Worm (Caenorhabditis elegans) whole organism, L1 larva: ENCODE data around the gene egas-3.

Experiments
- C34B4.2 ChIP-seq: sonication (generic microtip); optimal IDR thresholded peaks from 2 replicates; lab custom pipeline; 2017; ENCODE audit warnings: mild to moderate bottlenecking, missing genetic modification characterization, missing compliant biosample characterization
- alr-1 ChIP-seq: fragments of 200-800 bp; sonication (Bioruptor generic); optimal IDR thresholded peaks from 2 replicates; lab custom pipeline; 2018; ENCODE audit warnings: borderline replicate concordance, mild to moderate bottlenecking, missing genetic modification characterization, missing compliant biosample characterization
- blmp-1 ChIP-seq: fragments of 150-350 bp; optimal IDR thresholded peaks from 2 replicates; lab custom pipeline; 2014; ENCODE audit warnings: missing biosample characterization, missing genetic modification characterization
- ceh-8 ChIP-seq: fragments of 200-800 bp; sonication (Bioruptor generic); optimal IDR thresholded peaks from 2 replicates; lab custom pipeline; 2018; ENCODE audit warnings: mild to moderate bottlenecking, missing genetic modification characterization, moderate library complexity, missing compliant biosample characterization
- ceh-88 ChIP-seq: fragments of 200-800 bp; sonication (Bioruptor generic); IDR thresholded peaks from 2 replicates; pipeline ENCODE4 v1.3.6; 2022; ENCODE audit warnings: missing genetic modification characterization, missing compliant biosample characterization
- ceh-90 ChIP-seq: sonication (generic microtip); optimal IDR thresholded peaks from 2 replicates; lab custom pipeline; 2016; ENCODE audit warnings: missing genetic modification characterization, missing compliant biosample characterization
- efl-1 ChIP-seq, 4 experiments: fragments of 150-350 bp; optimal IDR thresholded peaks in 3 of 4; peaks in 1 of 4; 1 replicate in 1 of 4; 2 replicates in 3 of 4; lab custom pipeline; 2014; ENCODE audit warnings: missing biosample characterization in 2 of 4, missing genetic modification characterization in 2 of 4, missing genetic modification reagents in 2 of 4
- efl-3 ChIP-seq: fragments of 200-800 bp; sonication (Bioruptor generic); optimal IDR thresholded peaks from 2 replicates; lab custom pipeline; 2018; ENCODE audit warnings: mild to moderate bottlenecking, missing genetic modification characterization, missing compliant biosample characterization
- egl-13 ChIP-seq: sonication (generic microtip); optimal IDR thresholded peaks from 2 replicates; lab custom pipeline; 2016; ENCODE audit warnings: missing genotype, missing genetic modification reagents, missing genetic modification characterization, missing compliant biosample characterization
- elt-3 ChIP-seq, 6 experiments: fragments of 150-350 bp in 1 of 6; sonication (generic microtip); optimal IDR thresholded peaks; 2 replicates each; lab custom pipeline; 2017 to 2018; ENCODE audit warnings: missing biosample characterization in 6 of 6, missing genetic modification characterization in 6 of 6, inconsistent platforms in 1 of 6
- fkh-10 ChIP-seq: sonication (generic microtip); optimal IDR thresholded peaks from 2 replicates; lab custom pipeline; 2017; ENCODE audit warnings: missing biosample characterization, missing genetic modification reagents, missing genetic modification characterization
- fkh-4 ChIP-seq: sonication (generic microtip); optimal IDR thresholded peaks from 2 replicates; lab custom pipeline; 2016; ENCODE audit warnings: missing compliant biosample characterization, missing genetic modification characterization, borderline replicate concordance
- fkh-8 ChIP-seq: sonication (generic microtip); optimal IDR thresholded peaks from 2 replicates; lab custom pipeline; 2016; ENCODE audit warnings: mild to moderate bottlenecking, missing genetic modification characterization, missing compliant biosample characterization
- grh-1 ChIP-seq: fragments of 200-800 bp; sonication (Bioruptor generic); IDR thresholded peaks from 2 replicates; pipeline ENCODE4 v1.3.6; 2022; ENCODE audit warnings: missing genetic modification reagents, missing genetic modification characterization, missing compliant biosample characterization
- hlh-17 ChIP-seq: fragments of 200-800 bp; sonication (Bioruptor generic); optimal IDR thresholded peaks from 2 replicates; lab custom pipeline; 2018; ENCODE audit warnings: missing genetic modification characterization, mild to moderate bottlenecking, missing compliant biosample characterization, moderate library complexity, borderline replicate concordance
- hlh-4 ChIP-seq: sonication (generic microtip); optimal IDR thresholded peaks from 2 replicates; lab custom pipeline; 2016; ENCODE audit warnings: mild to moderate bottlenecking, missing genetic modification characterization, missing compliant biosample characterization
- irx-1 ChIP-seq: sonication (generic microtip); optimal IDR thresholded peaks from 2 replicates; lab custom pipeline; 2016; ENCODE audit warnings: missing genetic modification characterization, missing compliant biosample characterization
- lin-13 ChIP-seq: fragments of 150-350 bp; optimal IDR thresholded peaks from 2 replicates; lab custom pipeline; 2014; ENCODE audit warnings: missing biosample characterization, missing genetic modification reagents, missing genetic modification characterization
- lin-14 ChIP-seq: fragments of 200-800 bp; sonication (Bioruptor generic); optimal IDR thresholded peaks from 2 replicates; lab custom pipeline; 2018; ENCODE audit warnings: mild to moderate bottlenecking, missing genetic modification characterization, moderate library complexity, missing compliant biosample characterization
- lin-35 ChIP-seq, 2 experiments: fragments of 150-350 bp; optimal IDR thresholded peaks; 2 replicates each; lab custom pipeline; 2014; ENCODE audit warnings: missing biosample characterization in 2 of 2, missing genetic modification characterization in 2 of 2, missing genetic modification reagents in 2 of 2
- lsy-2 ChIP-seq, 2 experiments: fragments of 150-350 bp; optimal IDR thresholded peaks; 2 replicates each; lab custom pipeline; 2014; ENCODE audit warnings: missing biosample characterization in 2 of 2, missing genetic modification characterization in 2 of 2
- mep-1 ChIP-seq: fragments of 150-350 bp; optimal IDR thresholded peaks from 2 replicates; lab custom pipeline; 2014; ENCODE audit warnings: missing biosample characterization, missing genetic modification characterization
- nhr-11 ChIP-seq: fragments of 150-350 bp; optimal IDR thresholded peaks from 2 replicates; lab custom pipeline; 2014; ENCODE audit warnings: missing biosample characterization, missing genetic modification characterization
- nhr-12 ChIP-seq: sonication (generic microtip); optimal IDR thresholded peaks from 2 replicates; lab custom pipeline; 2017; ENCODE audit warnings: missing biosample characterization, missing genetic modification characterization
- nhr-19 ChIP-seq: fragments of 200-800 bp; sonication (Bioruptor generic); conservative IDR thresholded peaks from 2 replicates; pipeline ENCODE4 v1.3.6; 2022; ENCODE audit warnings: missing genetic modification characterization, missing compliant biosample characterization
- nhr-20 ChIP-seq: sonication (generic microtip); optimal IDR thresholded peaks from 2 replicates; lab custom pipeline; 2016; ENCODE audit warnings: mild to moderate bottlenecking, missing genetic modification characterization, missing compliant biosample characterization
- nhr-28 ChIP-seq: fragments of 150-350 bp; optimal IDR thresholded peaks from 2 replicates; lab custom pipeline; 2014; ENCODE audit warnings: missing biosample characterization, missing genetic modification characterization
- nhr-47 ChIP-seq: sonication (generic microtip); optimal IDR thresholded peaks from 2 replicates; lab custom pipeline; 2016; ENCODE audit warnings: mild to moderate bottlenecking, missing genetic modification characterization, moderate library complexity, missing compliant biosample characterization
- nhr-77 ChIP-seq: fragments of 150-350 bp; optimal IDR thresholded peaks from 2 replicates; lab custom pipeline; 2014; ENCODE audit warnings: missing biosample characterization, missing genetic modification characterization
- nhr-84 ChIP-seq: sonication (generic microtip); optimal IDR thresholded peaks from 2 replicates; lab custom pipeline; 2017; ENCODE audit warnings: missing biosample characterization, missing genetic modification characterization
- nhr-85 ChIP-seq: sonication (generic microtip); peaks from one replicate; lab custom pipeline; 2016; ENCODE audit warnings: missing genetic modification characterization, inconsistent platforms, missing compliant biosample characterization
- pag-3 ChIP-seq: sonication (generic microtip); optimal IDR thresholded peaks from 2 replicates; lab custom pipeline; 2017; ENCODE audit warnings: missing genetic modification characterization, mild to moderate bottlenecking, missing compliant biosample characterization, antibody characterized with exemption, borderline replicate concordance; ENCODE audit not compliant: insufficient read depth
- pax-3 ChIP-seq: fragments of 200-800 bp; sonication (Bioruptor generic); optimal IDR thresholded peaks from 2 replicates; lab custom pipeline; 2018; ENCODE audit warnings: mild to moderate bottlenecking, missing genetic modification characterization, moderate library complexity, missing compliant biosample characterization
- skn-1 ChIP-seq: fragments of 150-350 bp; optimal IDR thresholded peaks from 2 replicates; lab custom pipeline; 2014; ENCODE audit warnings: missing biosample characterization, missing genetic modification characterization
- snu-23 ChIP-seq: sonication (generic microtip); optimal IDR thresholded peaks from 2 replicates; lab custom pipeline; 2016; ENCODE audit warnings: missing genetic modification characterization, missing compliant biosample characterization
- tlp-1 ChIP-seq: fragments of 150-350 bp; optimal IDR thresholded peaks from 2 replicates; lab custom pipeline; 2014; ENCODE audit warnings: missing biosample characterization, missing genetic modification characterization
- unc-98 ChIP-seq: fragments of 200-800 bp; sonication (Bioruptor generic); IDR thresholded peaks from 2 replicates; pipeline ENCODE4 v1.3.6; 2022; ENCODE audit warnings: missing genetic modification characterization, missing compliant biosample characterization
- zip-4 ChIP-seq: fragments of 200-800 bp; sonication (Bioruptor generic); optimal IDR thresholded peaks from 2 replicates; lab custom pipeline; 2018; ENCODE audit warnings: mild to moderate bottlenecking, missing genetic modification characterization, moderate library complexity, missing compliant biosample characterization
- ztf-4 ChIP-seq: fragments of 150-350 bp; optimal IDR thresholded peaks from 2 replicates; lab custom pipeline; 2014; ENCODE audit warnings: missing biosample characterization, missing genetic modification characterization

The egas-3 gene

DNA sequence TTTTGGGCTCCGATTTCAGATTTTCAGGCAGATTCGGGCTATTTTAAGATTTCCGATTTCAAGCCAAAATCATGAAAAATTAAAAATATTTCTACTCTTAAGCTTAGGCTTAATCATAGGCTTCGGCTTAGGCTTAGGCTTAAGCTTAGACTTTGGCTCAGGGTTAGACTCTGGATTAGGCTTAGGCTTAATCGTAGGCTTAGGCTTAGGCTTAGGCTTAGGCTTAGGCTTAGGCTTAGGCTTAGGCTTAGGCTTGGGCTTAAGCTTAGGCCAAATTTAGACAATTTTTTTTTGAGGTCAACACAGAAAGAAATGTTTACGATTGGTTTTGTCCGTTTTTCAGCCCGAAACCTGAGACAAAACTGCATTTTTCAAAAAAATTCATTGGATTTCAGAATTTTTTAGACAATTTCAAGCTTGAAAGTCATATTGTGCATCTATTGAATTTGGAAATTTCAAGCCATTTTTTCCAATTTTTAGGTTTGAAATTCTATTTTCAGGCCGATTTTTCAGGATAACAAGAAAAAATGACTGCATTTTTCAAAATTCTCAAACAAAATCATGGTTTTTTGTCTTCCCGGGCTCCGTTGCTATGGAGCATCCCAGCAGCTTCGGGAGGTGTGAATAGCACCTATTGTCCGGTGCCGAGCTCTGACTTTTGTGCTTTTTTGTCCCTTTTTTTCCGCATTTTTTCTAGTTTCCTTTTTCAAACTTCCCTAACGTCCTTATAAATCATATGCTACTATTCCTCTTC, 3.6 kb upstream of the egas-3 start, which contains the start of gene egas-1 (continued):
- TF ChIP-seq unc-98 (GFP tag; lab: Robert Waterston, UW), result no peak
- no peak for TF ChIP-seq tlp-1
- TF ChIP-seq efl-1 (optimal IDR thresholded peaks at IDR 0.05; lab: Kevin White, UChicago), result peak; percentile 1 to 18
- TF ChIP-seq efl-1 (GFP tag; optimal IDR thresholded peaks at IDR 0.05 in 1 of 2; lab: Kevin White, UChicago), result peak in 1 of 2 experiments; percentile 86
- TF ChIP-seq nhr-84 (tag; lab: Kevin White, UChicago), result no peak
- no peak for TF ChIP-seq fkh-4 (tag; lab: Kevin White, UChicago)
- TF ChIP-seq hlh-4 (tag; lab: Kevin White, UChicago), result no peak
- no peak for TF ChIP-seq alr-1 (tag; lab: Kevin White, UChicago)
- no peak for TF ChIP-seq snu-23 (GFP tag; lab: Kevin White, UChicago)

DNA sequence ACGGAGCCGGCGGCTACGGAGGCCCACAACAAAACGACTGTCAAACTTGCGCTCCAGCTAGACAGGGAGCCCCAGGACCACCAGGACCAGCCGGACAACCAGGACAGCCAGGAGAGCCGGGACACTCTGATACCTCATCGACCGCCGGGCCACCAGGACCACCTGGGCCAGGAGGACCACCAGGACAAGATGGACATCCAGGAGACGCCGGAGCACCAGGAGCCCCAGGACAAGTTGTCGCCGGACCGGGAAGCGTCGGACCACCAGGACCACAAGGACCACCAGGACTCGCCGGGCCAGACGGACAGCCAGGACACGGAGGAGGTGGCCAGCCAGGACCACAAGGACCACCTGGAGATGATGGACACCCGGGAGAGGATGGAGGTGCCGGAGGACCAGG, 2.9 kb upstream of the egas-3 start:
- TF ChIP-seq nhr-85 (no peak), ceh-8 (GFP tag; lab: Kevin White, UChicago) (peak; percentile 51)

DNA sequence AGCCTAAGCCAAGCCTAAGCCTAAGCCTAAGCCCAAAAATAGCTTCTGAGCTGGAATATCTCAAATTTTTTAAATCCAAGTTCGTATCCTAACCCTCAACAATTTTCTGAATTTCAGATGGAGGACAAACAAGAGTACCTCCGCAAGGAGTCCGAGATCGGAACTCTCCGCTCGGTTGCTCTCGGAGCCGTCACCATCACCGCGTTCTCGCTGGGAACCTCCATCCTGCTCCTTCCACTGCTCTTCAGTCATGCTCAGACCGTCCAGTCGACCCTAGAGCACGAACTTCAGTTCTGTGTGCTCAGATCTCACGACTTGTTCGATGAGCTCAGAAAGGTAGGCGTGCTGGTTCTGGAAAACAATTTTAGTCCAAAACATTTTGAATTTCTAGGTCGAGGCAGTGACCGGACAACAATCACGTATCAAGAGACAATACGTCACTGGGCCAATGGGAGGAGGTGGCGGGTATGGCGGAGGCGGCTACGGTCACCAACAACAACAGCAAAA, 2.3 kb upstream of the egas-3 start, which contains the start of gene col-42:
TSS of gene col-42 (plus strand) at position 118 of the 507 bp plus-strand sequence.
- TF ChIP-seq nhr-19 (GFP tag; lab: Robert Waterston, UW), result no peak; the same call in 1 of the 2 replicates
- TF ChIP-seq pag-3 (tag; lab: Kevin White, UChicago), result no peak
- peak; percentile 21; the same call in 1 of the 2 replicates for TF ChIP-seq grh-1 (GFP tag; lab: Robert Waterston, UW)
- peak; percentile 31; the same call in 1 of the 2 replicates for TF ChIP-seq ceh-88 (GFP tag; lab: Robert Waterston, UW)
- TF ChIP-seq efl-3 (GFP tag; lab: Kevin White, UChicago), result no peak

DNA sequence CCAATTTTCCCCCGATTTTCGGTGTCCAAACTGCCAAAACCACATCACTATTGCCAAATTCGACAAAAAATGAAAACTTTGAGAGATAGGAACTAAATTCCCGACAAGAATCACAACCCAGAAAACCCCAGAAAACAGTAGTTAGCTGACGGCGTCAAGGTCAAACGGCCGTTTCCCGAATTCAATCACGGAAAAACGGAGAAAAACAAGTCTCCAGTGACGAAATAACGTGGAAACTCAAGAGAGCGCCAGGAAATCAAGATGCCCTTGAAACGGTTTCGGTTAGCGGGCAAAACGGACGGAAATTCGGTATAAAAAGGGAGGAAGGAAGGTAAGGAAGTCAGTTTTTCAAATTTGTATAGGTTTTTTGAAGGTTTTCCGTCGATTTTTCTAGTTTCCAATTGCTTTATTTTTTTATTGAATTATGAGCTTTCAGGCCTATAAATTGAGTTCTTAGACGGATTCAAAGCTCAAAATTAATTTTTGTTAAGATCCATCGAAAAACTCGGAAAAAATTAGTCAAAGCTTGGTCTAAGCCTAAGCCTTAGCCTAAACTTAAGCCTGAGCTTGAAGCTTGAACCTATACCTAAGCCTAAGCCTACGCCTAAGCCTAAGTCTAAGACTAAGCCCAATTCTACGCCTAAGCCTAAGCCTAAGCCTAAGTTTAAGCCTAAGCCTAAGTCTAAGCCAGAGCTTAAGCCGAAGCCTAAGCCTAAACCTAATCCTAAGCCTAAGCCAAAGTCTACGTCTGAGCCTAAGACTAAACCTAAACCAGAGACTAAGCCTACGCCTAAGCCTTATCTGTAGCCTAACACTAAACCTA, 1.6 kb upstream of the egas-3 start:
- peak in 1 of 2 experiments; percentile 31 for TF ChIP-seq lin-35 (GFP tag; optimal IDR thresholded peaks at IDR 0.05; lab: Kevin White, UChicago)
- no peak for TF ChIP-seq egl-13 (tag; lab: Kevin White, UChicago)
- peak in 1 of 2 experiments; percentile 21 for TF ChIP-seq efl-1 (optimal IDR thresholded peaks at IDR 0.05; lab: Kevin White, UChicago)
- TF ChIP-seq efl-1 (GFP tag; optimal IDR thresholded peaks at IDR 0.05 in 1 of 2; lab: Kevin White, UChicago), result peak in 1 of 2 experiments; percentile 45
- TF ChIP-seq ceh-90 (tag; lab: Kevin White, UChicago), result no peak
- peak; percentile 42 for TF ChIP-seq mep-1
- TF ChIP-seq C34B4.2 (tag; lab: Kevin White, UChicago), result no peak
- TF ChIP-seq nhr-85, result peak; percentile 87
- peak; percentile 32 for TF ChIP-seq nhr-47 (tag; lab: Kevin White, UChicago)
- no peak for TF ChIP-seq ztf-4 (tag; lab: Kevin White, UChicago)
- peak; percentile 81 for TF ChIP-seq lin-14 (GFP tag; lab: Kevin White, UChicago)
- TF ChIP-seq pax-3 (tag; lab: Kevin White, UChicago), result no peak
- peak; percentile 81 for TF ChIP-seq blmp-1 (tag; lab: Kevin White, UChicago)
- TF ChIP-seq irx-1 (tag; lab: Kevin White, UChicago), result peak; percentile 8
- TF ChIP-seq nhr-77 (tag; lab: Kevin White, UChicago), result peak; percentile 45
- peak; percentile 58 for TF ChIP-seq nhr-20 (tag; lab: Kevin White, UChicago)
- peak in 3 of 6 experiments; percentile 36 to 70 (median 66) for TF ChIP-seq elt-3 (tag; optimal IDR thresholded peaks at IDR 0.05; lab: Kevin White, UChicago)
- peak; percentile 13 for TF ChIP-seq lin-13 (GFP tag; lab: Kevin White, UChicago)
- no peak for TF ChIP-seq nhr-11
- TF ChIP-seq fkh-8 (tag; lab: Kevin White, UChicago), result no peak
- no peak for TF ChIP-seq nhr-28 (tag; lab: Kevin White, UChicago)
- TF ChIP-seq snu-23 (GFP tag; lab: Kevin White, UChicago), result peak; percentile 59
- TF ChIP-seq ceh-88 (GFP tag; lab: Robert Waterston, UW), result no peak
- no peak for TF ChIP-seq nhr-12
- TF ChIP-seq hlh-4 (tag; lab: Kevin White, UChicago), result no peak
- TF ChIP-seq grh-1 (GFP tag; lab: Robert Waterston, UW), result peak; percentile 49; the same call in 1 of the 2 replicates
- peak; percentile 20 to 50 for TF ChIP-seq lsy-2 (tag; optimal IDR thresholded peaks at IDR 0.05; lab: Kevin White, UChicago)
- TF ChIP-seq fkh-10 (GFP tag; lab: Kevin White, UChicago), result no peak
- TF ChIP-seq skn-1 (tag; lab: Kevin White, UChicago), result peak; percentile 19
- TF ChIP-seq zip-4 (GFP tag; lab: Kevin White, UChicago), result no peak
- TF ChIP-seq hlh-17 (GFP tag; lab: Kevin White, UChicago), result no peak
- peak; percentile 89 for TF ChIP-seq pag-3 (tag; lab: Kevin White, UChicago)
- peak; percentile 40; the same call in 1 of the 2 replicates for TF ChIP-seq nhr-19 (GFP tag; lab: Robert Waterston, UW)
